Worm (Caenorhabditis elegans): ENCODE measurements around the gene elt-7.

DNA sequence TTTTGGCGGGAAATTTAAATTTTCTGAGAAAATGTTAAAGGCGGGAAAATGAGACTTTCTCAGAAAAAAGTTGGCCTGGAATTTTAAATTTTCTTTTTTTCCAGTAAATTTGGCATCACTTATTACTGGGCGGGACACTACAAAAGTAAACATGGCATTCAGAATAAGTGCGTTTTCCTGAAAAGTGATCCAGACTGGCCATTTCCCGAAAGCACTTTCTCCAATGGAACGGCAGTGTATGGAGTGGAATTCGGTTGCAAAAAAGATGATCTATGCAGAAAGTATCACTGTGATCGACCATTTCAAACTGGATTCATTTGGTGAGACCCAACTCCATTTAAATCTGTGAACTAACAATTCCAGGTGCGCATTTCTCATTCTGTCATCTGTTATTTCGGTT, 17.4 kb downstream of the elt-7 start:
- TF ChIP-seq Y79H2A.3 (GFP tag; conservative IDR thresholded peaks at IDR 0.05) (no peak), him-1 (tag; optimal IDR thresholded peaks at IDR 0.05) (no peak), Y95B8A.8 (GFP tag; IDR thresholded peaks at IDR 0.05) (no peak), ztf-25 (GFP tag; IDR thresholded peaks at IDR 0.05) (no peak), T07F8.4 (tag; optimal IDR thresholded peaks at IDR 0.05) (no peak), B0261.1 (tag; optimal IDR thresholded peaks at IDR 0.05) (no peak), snpc-4 (GFP tag; optimal IDR thresholded peaks at IDR 0.05) (no peak), snpc-4 (tag; optimal IDR thresholded peaks at IDR 0.05) (no peak), attf-5 (GFP tag; optimal IDR thresholded peaks at IDR 0.05) (no peak), ama-1 (optimal IDR thresholded peaks at IDR 0.05) (no peak), ama-1 (GFP tag; optimal IDR thresholded peaks at IDR 0.05) (no peak), lsl-1 (GFP tag; optimal IDR thresholded peaks at IDR 0.05) (no peak), C06A6.2 (GFP tag; conservative IDR thresholded peaks at IDR 0.05) (no peak), rcor-1 (GFP tag; IDR thresholded peaks at IDR 0.05) (no peak), lsy-27 (tag; optimal IDR thresholded peaks at IDR 0.05; ENCODE audit: borderline replicate concordance, insufficient read depth) (no peak), unc-62 (GFP tag; optimal IDR thresholded peaks at IDR 0.05) (no peak)
